Fruit fly (Drosophila melanogaster) whole organism, pupa: Measurements from ENCODE around the gene pont.
A peak's percentile ranks its signal among the peaks of the same experiment; 100 is the strongest.

Source experiments
- CG10348 ChIP-seq: fragments of 200-800 bp; sonication (Bioruptor generic); IDR thresholded peaks from 2 replicates; pipeline ENCODE4 v1.3.6; 2022; ENCODE audit warnings: missing biosample characterization, missing genetic modification characterization
- CG12605 ChIP-seq: fragments of 200-800 bp; sonication (Bioruptor generic); IDR thresholded peaks from 2 replicates; pipeline ENCODE4 v1.3.6; 2022; ENCODE audit warnings: missing biosample characterization, missing genetic modification characterization
- CG13204 ChIP-seq: fragments of 200-800 bp; sonication (Bioruptor generic); optimal IDR thresholded peaks from 2 replicates; lab custom pipeline; 2018; ENCODE audit warnings: missing biosample characterization, mild to moderate bottlenecking, missing genetic modification characterization, moderate library complexity
- CG14655 ChIP-seq: fragments of 200-800 bp; sonication (Bioruptor generic); optimal IDR thresholded peaks from 3 replicates; lab custom pipeline; 2017; ENCODE audit warnings: mild to moderate bottlenecking, missing biosample characterization, missing genetic modification reagents, missing genetic modification characterization
- CG15710 ChIP-seq: fragments of 200-800 bp; sonication (Bioruptor generic); optimal IDR thresholded peaks from 2 replicates; lab custom pipeline; 2018; ENCODE audit warnings: missing biosample characterization, mild to moderate bottlenecking, missing genetic modification characterization, moderate library complexity
- CG17806 ChIP-seq: fragments of 200-800 bp; sonication (Bioruptor generic); optimal IDR thresholded peaks from 2 replicates; lab custom pipeline; 2018; ENCODE audit warnings: missing biosample characterization, mild to moderate bottlenecking, missing genetic modification characterization, moderate library complexity
- CG32121 ChIP-seq: fragments of 200-800 bp; sonication (Bioruptor generic); IDR thresholded peaks from 2 replicates; pipeline ENCODE4 v1.3.6; 2022; ENCODE audit warnings: missing biosample characterization, missing genetic modification characterization
- CG34367 ChIP-seq: fragments of 200-800 bp; sonication (Bioruptor generic); optimal IDR thresholded peaks from 2 replicates; lab custom pipeline; 2018; ENCODE audit warnings: missing biosample characterization, mild to moderate bottlenecking, missing genetic modification characterization
- CG4496 ChIP-seq: fragments of 200-800 bp; sonication (Bioruptor generic); IDR thresholded peaks from 3 replicates; pipeline ENCODE4 v1.3.6; 2022; ENCODE audit warnings: missing biosample characterization, missing genetic modification characterization
- CG8159 ChIP-seq: fragments of 200-800 bp; sonication (Bioruptor generic); optimal IDR thresholded peaks from 3 replicates; lab custom pipeline; 2018; ENCODE audit warnings: missing biosample characterization, mild to moderate bottlenecking, missing genetic modification characterization, moderate library complexity
- CG8301 ChIP-seq: fragments of 200-800 bp; sonication (Bioruptor generic); optimal IDR thresholded peaks from 2 replicates; lab custom pipeline; 2018; ENCODE audit warnings: missing biosample characterization, mild to moderate bottlenecking, missing genetic modification characterization
- CG9948 ChIP-seq: fragments of 200-800 bp; sonication (Bioruptor generic); optimal IDR thresholded peaks from 2 replicates; lab custom pipeline; 2018; ENCODE audit warnings: missing biosample characterization, mild to moderate bottlenecking, missing genetic modification characterization, moderate library complexity
- D1 ChIP-seq: fragments of 200-800 bp; sonication (Bioruptor generic); optimal IDR thresholded peaks from 2 replicates; lab custom pipeline; 2018; ENCODE audit warnings: missing biosample characterization, mild to moderate bottlenecking, missing genetic modification characterization, moderate library complexity
- EcR ChIP-seq: fragments of 200-800 bp; sonication (Bioruptor generic); optimal IDR thresholded peaks from 3 replicates; lab custom pipeline; 2019; ENCODE audit warnings: missing biosample characterization, missing genetic modification characterization, mild to moderate bottlenecking, moderate library complexity, missing genetic modification reagents
- Ets98B ChIP-seq: fragments of 200-800 bp; sonication (Bioruptor generic); IDR thresholded peaks from 2 replicates; pipeline ENCODE4 v1.3.6; 2022; ENCODE audit warnings: missing biosample characterization, missing genetic modification characterization
- Pif1A ChIP-seq: fragments of 200-800 bp; sonication (Bioruptor generic); optimal IDR thresholded peaks from 3 replicates; lab custom pipeline; 2016; ENCODE audit warnings: missing biosample characterization, missing genetic modification characterization
- Pif1B ChIP-seq: fragments of 200-800 bp; sonication (Bioruptor generic); optimal IDR thresholded peaks from 3 replicates; lab custom pipeline; 2016; ENCODE audit warnings: missing biosample characterization, missing genetic modification characterization
- Snoo ChIP-seq: fragments of 200-800 bp; sonication (Bioruptor generic); optimal IDR thresholded peaks from 3 replicates; lab custom pipeline; 2017; ENCODE audit warnings: missing biosample characterization, mild to moderate bottlenecking, missing genetic modification characterization, inconsistent platforms
- fd96Ca ChIP-seq: fragments of 200-800 bp; sonication (Bioruptor generic); IDR thresholded peaks from 3 replicates; pipeline ENCODE4 v1.3.6; 2022; ENCODE audit warnings: missing biosample characterization, missing genetic modification characterization
- gl ChIP-seq: fragments of 200-800 bp; sonication (Bioruptor generic); optimal IDR thresholded peaks from 2 replicates; lab custom pipeline; 2018; ENCODE audit warnings: missing biosample characterization, mild to moderate bottlenecking, missing genetic modification characterization
- rn ChIP-seq: fragments of 200-800 bp; sonication (Bioruptor generic); IDR thresholded peaks from 2 replicates; pipeline ENCODE4 v1.3.6; 2022; ENCODE audit warnings: missing biosample characterization, missing genetic modification characterization

Gene pont

DNA sequence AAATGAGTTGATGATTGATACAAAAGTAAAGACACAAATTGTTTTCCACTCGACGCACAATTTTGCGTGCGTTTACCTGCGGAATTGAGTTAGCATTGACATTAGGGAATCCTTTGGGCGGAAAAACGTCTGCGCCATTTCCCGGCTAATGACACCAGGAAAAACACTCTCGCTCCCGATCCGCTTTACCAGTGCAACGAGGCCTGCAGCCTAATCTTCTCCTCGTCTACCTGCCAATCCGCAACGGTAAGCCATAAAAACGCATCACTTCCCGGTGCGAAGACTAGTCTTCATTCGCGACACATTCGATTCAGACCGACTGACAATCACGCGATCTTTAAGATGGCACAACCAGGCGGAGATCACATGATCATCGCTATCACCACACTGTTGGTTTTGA, 39.5 kb upstream of the pont start, which contains the start of gene CG12420:
CG12420 (plus strand) TSS at position 283 of the 400 bp plus-strand sequence.
- TF ChIP-seq CG34367 (tag; lab: Kevin White, UChicago) (no peak), EcR (GFP tag; lab: Kevin White, UChicago) (no peak), CG8159 (tag; lab: Kevin White, UChicago) (no peak), Ets98B (GFP tag; lab: Robert Waterston, UW) (no peak), CG8301 (tag; lab: Kevin White, UChicago) (no peak), CG9948 (tag; lab: Kevin White, UChicago) (no peak), CG4496 (GFP tag; lab: Robert Waterston, UW) (no peak), gl (no peak), CG13204 (no peak), Pif1A (GFP tag; lab: Kevin White, UChicago) (no peak), CG15710 (tag; lab: Kevin White, UChicago) (no peak), fd96Ca (GFP tag; lab: Robert Waterston, UW) (no peak), CG14655 (GFP tag; lab: Kevin White, UChicago) (no peak), Pif1B (no peak), CG17806 (tag; lab: Kevin White, UChicago) (no peak), Snoo (tag; lab: Kevin White, UChicago) (no peak)

DNA sequence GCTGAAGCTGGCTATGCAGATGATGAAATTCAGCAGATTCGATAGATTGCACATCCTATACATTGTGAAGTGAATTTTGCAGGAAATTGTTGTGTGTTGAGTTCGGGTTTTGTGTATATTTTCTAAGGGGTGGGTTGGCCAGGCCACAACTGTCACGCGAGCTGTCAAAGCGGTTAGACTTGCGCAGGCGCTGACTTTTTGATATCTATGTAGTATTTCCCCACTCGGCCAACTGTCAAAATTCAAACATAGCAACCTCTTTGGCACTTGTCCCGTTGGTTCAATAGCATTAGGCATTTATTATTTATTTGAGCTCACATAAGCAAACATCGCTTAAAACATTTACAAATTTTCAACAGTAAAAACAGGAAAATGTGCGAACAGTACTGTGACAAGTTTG, 37.3 kb upstream of the pont start, which contains the start of the genes CG12817 and CG34107:
CG12817 (minus strand) TSS at position 132 of the 400 bp plus-strand sequence.
CG34107 (plus strand) TSS at position 316 of the 400 bp plus-strand sequence.
- TF ChIP-seq CG17806 (tag; lab: Kevin White, UChicago): no peak
- no peak for TF ChIP-seq Snoo (tag; lab: Kevin White, UChicago)
- no peak for TF ChIP-seq CG8159 (tag; lab: Kevin White, UChicago)
- TF ChIP-seq gl: no peak
- TF ChIP-seq CG14655 (GFP tag; lab: Kevin White, UChicago): no peak
- TF ChIP-seq CG15710 (tag; lab: Kevin White, UChicago): no peak
- no peak for TF ChIP-seq EcR (GFP tag; lab: Kevin White, UChicago)
- TF ChIP-seq CG12605 (GFP tag; lab: Robert Waterston, UW): no peak

DNA sequence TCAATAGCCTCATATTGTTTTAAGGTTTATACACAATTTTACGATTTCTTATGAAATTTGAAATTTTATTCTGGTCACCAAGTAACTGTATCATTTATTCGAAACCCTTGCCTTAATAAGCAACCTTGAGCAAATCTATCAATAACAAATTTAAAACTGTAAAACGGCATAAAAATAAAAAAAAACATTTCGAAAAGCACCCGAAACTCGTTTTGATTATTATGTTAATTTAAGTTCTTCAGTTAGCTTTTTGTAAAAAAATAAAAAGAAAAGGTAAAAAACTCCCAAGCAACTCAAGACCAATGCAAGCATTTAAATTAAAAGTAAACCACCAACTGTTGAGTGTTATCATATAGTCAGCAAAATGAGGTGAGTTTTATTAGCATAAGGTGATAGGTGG, 36.5 kb upstream of the pont start, which contains the start of gene CG42795:
CG42795 (plus strand) TSS at position 301 of the 400 bp plus-strand sequence.
- TF ChIP-seq Ets98B (GFP tag; lab: Robert Waterston, UW): no peak
- no peak for TF ChIP-seq EcR (GFP tag; lab: Kevin White, UChicago)
- TF ChIP-seq CG8301 (tag; lab: Kevin White, UChicago): no peak
- no peak for TF ChIP-seq rn
- no peak for TF ChIP-seq CG4496 (GFP tag; lab: Robert Waterston, UW)
- no peak for TF ChIP-seq CG34367 (tag; lab: Kevin White, UChicago)
- TF ChIP-seq Snoo (tag; lab: Kevin White, UChicago): no peak
- no peak for TF ChIP-seq CG10348 (GFP tag; lab: Robert Waterston, UW)
- TF ChIP-seq CG17806 (tag; lab: Kevin White, UChicago): no peak
- no peak for TF ChIP-seq gl
- TF ChIP-seq Pif1A (GFP tag; lab: Kevin White, UChicago): no peak
- no peak for TF ChIP-seq D1 (tag; lab: Kevin White, UChicago)
- TF ChIP-seq CG13204: no peak
- TF ChIP-seq CG15710 (tag; lab: Kevin White, UChicago): no peak

DNA sequence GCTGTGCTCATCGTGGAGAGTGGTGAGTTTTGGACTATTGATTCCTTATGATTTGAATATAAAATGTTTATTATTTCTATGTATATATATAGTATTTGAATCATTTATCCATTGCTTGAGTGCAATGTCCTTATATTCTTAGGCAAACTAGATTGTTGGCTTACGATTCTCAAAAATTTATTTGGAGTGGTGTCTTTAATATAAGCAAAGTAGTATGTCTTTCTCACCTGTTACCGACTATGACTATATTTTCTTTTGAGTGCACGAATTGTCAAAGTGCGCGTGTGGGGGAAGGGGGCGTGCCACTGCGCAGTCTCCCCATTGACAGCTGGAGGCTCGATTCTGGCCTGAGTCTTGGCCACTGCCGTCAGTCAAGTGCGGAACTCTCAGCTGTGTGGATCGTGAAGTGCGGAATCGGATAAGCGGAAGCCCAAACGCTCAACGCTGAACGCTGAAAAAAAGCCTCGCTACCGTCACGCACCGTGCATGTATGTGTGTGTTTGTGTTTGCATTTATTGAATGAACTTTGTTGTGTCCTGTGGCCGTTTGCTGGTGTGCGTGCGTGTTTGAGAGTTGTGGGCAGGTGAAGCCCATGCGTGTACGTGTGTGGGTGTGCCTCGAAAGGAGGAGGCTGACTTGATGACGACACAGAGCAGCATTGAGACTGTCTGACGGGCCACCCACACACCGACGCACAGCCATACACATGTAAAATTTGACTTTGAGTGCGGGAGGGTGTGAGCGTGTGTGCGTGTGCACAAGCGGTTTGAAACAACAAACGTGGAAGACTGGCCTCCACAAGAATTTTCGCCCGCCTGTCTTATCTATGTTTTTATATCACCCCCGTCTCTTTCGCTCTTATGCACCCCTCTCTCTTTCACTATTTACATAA, 35.5 kb upstream of the pont start:
- peak; percentile 19 for TF ChIP-seq CG13204
- TF ChIP-seq D1 (tag; lab: Kevin White, UChicago): no peak
- TF ChIP-seq, all 21 proteins: peak for 1

DNA sequence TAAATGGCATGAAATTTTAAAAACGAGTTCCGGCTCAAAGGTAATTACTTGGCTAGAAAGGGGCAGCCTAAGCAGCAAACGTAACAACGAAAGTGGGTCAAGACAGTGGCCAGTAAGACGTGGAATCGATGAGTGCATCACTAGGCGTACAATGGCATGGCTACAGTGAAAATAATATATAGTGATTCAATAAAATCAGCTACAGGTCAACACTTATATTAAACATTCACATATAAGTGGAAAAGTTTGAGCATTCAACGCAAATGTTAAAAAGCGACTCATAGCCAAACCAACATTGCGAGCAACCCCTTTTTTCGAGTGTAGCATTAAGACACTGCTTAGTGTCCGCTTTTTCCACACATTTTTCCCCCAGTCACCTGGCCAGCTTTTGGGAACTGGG, 33.9 kb upstream of the pont start:
- TF ChIP-seq fd96Ca (GFP tag; lab: Robert Waterston, UW) (0 out of 3 replicates have a peak, but pooled peaks have one; percentile 46), CG10348 (GFP tag; lab: Robert Waterston, UW) (no peak), gl (no peak), Ets98B (GFP tag; lab: Robert Waterston, UW) (no peak), CG34367 (tag; lab: Kevin White, UChicago) (no peak)

DNA sequence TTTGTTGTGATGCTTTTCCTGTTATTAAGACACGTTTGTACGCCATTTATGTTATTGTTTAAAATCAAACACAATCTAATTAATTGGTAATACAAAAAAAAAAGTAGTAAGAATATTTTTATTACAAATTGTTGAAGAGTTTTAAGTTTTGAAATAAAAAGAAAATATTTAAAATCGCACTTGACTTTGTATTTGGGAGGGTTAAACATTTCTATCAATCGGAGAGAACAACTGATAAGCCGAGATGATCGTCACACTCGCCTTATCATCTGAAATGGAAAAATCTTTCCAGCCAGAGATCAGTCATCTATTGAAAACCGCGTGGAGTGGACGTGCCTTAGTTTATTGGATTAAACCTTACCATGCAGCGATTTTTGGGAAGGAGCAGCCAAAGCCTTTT, 10.7 kb upstream of the pont start, which contains the start of gene CG3999:
CG3999 (plus strand) TSS at position 301 of the 400 bp plus-strand sequence.
- no peak for TF ChIP-seq CG15710 (tag; lab: Kevin White, UChicago)
- no peak for TF ChIP-seq CG17806 (tag; lab: Kevin White, UChicago)
- TF ChIP-seq CG9948 (tag; lab: Kevin White, UChicago): no peak
- TF ChIP-seq CG8301 (tag; lab: Kevin White, UChicago): no peak

DNA sequence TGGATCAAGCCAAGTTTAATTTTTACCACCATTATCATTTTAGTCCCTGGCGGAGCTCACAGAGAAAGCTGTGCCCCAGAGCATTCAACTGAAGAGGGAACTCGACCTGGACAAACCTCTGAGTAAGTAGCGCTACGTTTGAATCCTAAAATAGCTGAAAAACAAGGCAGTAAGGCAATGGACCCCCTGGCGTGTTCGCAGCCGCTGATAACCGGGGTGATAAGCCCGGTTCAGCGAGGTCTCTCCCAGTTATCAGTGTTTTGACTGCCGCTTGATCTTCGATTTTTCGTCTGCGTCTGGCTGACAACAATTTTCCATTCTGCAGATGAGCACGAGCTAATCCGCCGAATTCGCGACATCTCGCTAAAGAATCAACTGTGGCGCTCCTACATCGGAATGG, 10.1 kb upstream of the pont start:
- TF ChIP-seq CG12605 (GFP tag; lab: Robert Waterston, UW) (no peak), CG14655 (GFP tag; lab: Kevin White, UChicago) (no peak), CG4496 (GFP tag; lab: Robert Waterston, UW) (no peak), CG8159 (tag; lab: Kevin White, UChicago) (no peak), rn (no peak), CG9948 (tag; lab: Kevin White, UChicago) (no peak), fd96Ca (GFP tag; lab: Robert Waterston, UW) (no peak), EcR (GFP tag; lab: Kevin White, UChicago) (no peak), CG32121 (GFP tag; lab: Robert Waterston, UW) (no peak), CG8301 (tag; lab: Kevin White, UChicago) (no peak), gl (no peak), CG13204 (no peak), CG34367 (tag; lab: Kevin White, UChicago) (no peak), Pif1B (no peak), D1 (tag; lab: Kevin White, UChicago) (no peak), Pif1A (GFP tag; lab: Kevin White, UChicago) (no peak), CG10348 (GFP tag; lab: Robert Waterston, UW) (no peak), CG17806 (tag; lab: Kevin White, UChicago) (no peak), Snoo (tag; lab: Kevin White, UChicago) (no peak)
